Worm (Caenorhabditis elegans): ENCODE measurements around the gene C25G4.17.

Gene C25G4.17

DNA sequence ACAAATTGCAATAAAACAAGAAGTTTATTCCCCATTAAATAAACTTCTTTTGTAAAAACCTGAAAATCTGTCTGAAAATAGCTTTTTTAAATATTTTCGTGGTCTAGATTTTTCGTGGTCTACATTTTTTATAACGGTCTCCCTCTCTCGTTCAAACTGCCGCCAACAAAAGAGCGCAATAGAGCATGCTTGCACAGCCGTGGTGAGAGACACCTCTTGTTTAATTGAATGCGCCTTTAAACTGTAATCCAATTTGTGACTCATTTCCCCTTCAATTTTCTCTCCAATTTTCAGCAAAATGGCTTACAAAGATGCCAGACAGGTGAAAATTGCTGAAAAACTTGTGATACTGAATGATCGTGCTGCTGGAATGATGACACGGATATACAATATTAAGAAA lies 37.7 kb upstream of the C25G4.17 start, which contains the start of gene gex-3 (continued):
- TF ChIP-seq lin-54 (GFP tag; optimal IDR thresholded peaks at IDR 0.05) = peak; percentile 98
- peak; percentile 18 for TF ChIP-seq lsy-27 (tag; optimal IDR thresholded peaks at IDR 0.05; ENCODE audit: borderline replicate concordance, insufficient read depth)
- TF ChIP-seq Y95B8A.8 (GFP tag; IDR thresholded peaks at IDR 0.05) = 0 out of 2 replicates have a peak, but pooled peaks have one; percentile 22
- TF ChIP-seq attf-5 (GFP tag; optimal IDR thresholded peaks at IDR 0.05) = peak; percentile 73
- TF ChIP-seq rcor-1 (GFP tag; IDR thresholded peaks at IDR 0.05) = peak; percentile 74
- TF ChIP-seq ztf-25 (GFP tag; IDR thresholded peaks at IDR 0.05) = 0 out of 2 replicates have a peak, but pooled peaks have one; percentile 11
- peak; percentile 34 for TF ChIP-seq snpc-4 (GFP tag; optimal IDR thresholded peaks at IDR 0.05)
- peak in 3 of 4 experiments; percentile 62 to 73 (median 64) for TF ChIP-seq snpc-4 (tag; optimal IDR thresholded peaks at IDR 0.05)
- TF ChIP-seq madf-3 (GFP tag; IDR thresholded peaks at IDR 0.05) = peak; percentile 67; the same call in 1 of the 2 replicates
- TF ChIP-seq B0019.2 (GFP tag; conservative IDR thresholded peaks at IDR 0.05) = no peak
- no peak for TF ChIP-seq snpc-1.1 (tag; optimal IDR thresholded peaks at IDR 0.05; ENCODE audit: insufficient read depth)
- peak; percentile 88 for TF ChIP-seq F23B12.7 (tag; optimal IDR thresholded peaks at IDR 0.05; ENCODE audit: insufficient read depth)
- no peak for TF ChIP-seq ztf-22 (GFP tag; optimal IDR thresholded peaks at IDR 0.05)
- peak; percentile 91 for TF ChIP-seq F33H1.4 (GFP tag; IDR thresholded peaks at IDR 0.05)
- TF ChIP-seq die-1 (tag; optimal IDR thresholded peaks at IDR 0.05) = no peak
- TF ChIP-seq dpl-1 (GFP tag; optimal IDR thresholded peaks at IDR 0.05) = peak; percentile 94
- TF ChIP-seq ekl-4 (GFP tag; IDR thresholded peaks at IDR 0.05) = peak; percentile 71; the same call in 1 of the 2 replicates
- no peak for TF ChIP-seq unc-130 (GFP tag; optimal IDR thresholded peaks at IDR 0.05)
- TF ChIP-seq mcd-1 (GFP tag; IDR thresholded peaks at IDR 0.05) = peak; percentile 95
- no peak for TF ChIP-seq F57A8.1 (GFP tag; optimal IDR thresholded peaks at IDR 0.05)
- TF ChIP-seq nhr-27 (tag; optimal IDR thresholded peaks at IDR 0.05) = no peak
- no peak for TF ChIP-seq hrde-1 (tag; optimal IDR thresholded peaks at IDR 0.05; ENCODE audit: borderline replicate concordance)
- TF ChIP-seq Y79H2A.3 (GFP tag; conservative IDR thresholded peaks at IDR 0.05) = no peak
- peak; percentile 48 for TF ChIP-seq ZK185.1 (tag; optimal IDR thresholded peaks at IDR 0.05; ENCODE audit: poor library complexity, severe bottlenecking)
- peak; percentile 76 for TF ChIP-seq madf-8 (GFP tag; conservative IDR thresholded peaks at IDR 0.05)
- no peak for TF ChIP-seq atf-7 (tag; optimal IDR thresholded peaks at IDR 0.05)
- peak; percentile 81 for TF ChIP-seq ceh-27 (GFP tag; optimal IDR thresholded peaks at IDR 0.05)
- peak; percentile 56; the same call in 1 of the 2 replicates for TF ChIP-seq hmg-1.2 (GFP tag; IDR thresholded peaks at IDR 0.05)
- peak; percentile 73; the same call in 1 of the 2 replicates for TF ChIP-seq pbrm-1 (GFP tag; IDR thresholded peaks at IDR 0.05)
- no peak for TF ChIP-seq B0035.1 (tag; optimal IDR thresholded peaks at IDR 0.05)

DNA sequence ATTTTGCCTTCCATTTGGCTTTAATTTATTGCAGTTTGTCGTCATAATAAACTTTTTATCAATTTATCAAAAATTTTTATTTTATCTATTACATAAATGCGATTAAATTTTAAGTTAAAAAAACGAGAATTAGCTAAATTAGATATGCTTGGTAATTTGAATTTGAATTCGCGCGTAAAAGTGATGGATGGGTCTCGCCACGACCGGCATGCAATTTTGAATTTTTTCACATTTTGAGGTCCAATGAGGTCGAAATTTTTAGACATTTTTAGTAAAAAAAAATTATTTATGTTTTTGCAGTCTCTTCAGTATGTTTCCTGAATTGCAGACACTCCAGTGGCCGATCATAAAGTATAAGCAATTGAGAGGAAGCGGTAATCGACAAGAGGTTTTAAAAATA lies 33.2 kb upstream of the C25G4.17 start, which contains the start of gene dsb-1:
TSS of gene dsb-1 (plus strand) at position 301 of the 400 bp plus-strand sequence.
- TF ChIP-seq aptf-3 (GFP tag; IDR thresholded peaks at IDR 0.05) (no peak), rpc-1 (optimal IDR thresholded peaks at IDR 0.05) (no peak), rpc-1 (tag; optimal IDR thresholded peaks at IDR 0.05) (no peak), atf-7 (tag; optimal IDR thresholded peaks at IDR 0.05) (no peak), F22D6.2 (tag; optimal IDR thresholded peaks at IDR 0.05) (no peak), Y53F4B.3 (GFP tag; IDR thresholded peaks at IDR 0.05) (no peak), madf-3 (GFP tag; IDR thresholded peaks at IDR 0.05) (no peak), repo-1 (tag; optimal IDR thresholded peaks at IDR 0.05) (no peak), hlh-12 (tag; optimal IDR thresholded peaks at IDR 0.05) (no peak), F33H1.4 (GFP tag; IDR thresholded peaks at IDR 0.05) (peak; percentile 63), dpl-1 (GFP tag; optimal IDR thresholded peaks at IDR 0.05) (peak; percentile 22), lin-54 (GFP tag; optimal IDR thresholded peaks at IDR 0.05) (peak; percentile 26), Y53G8AR.9 (GFP tag; conservative IDR thresholded peaks at IDR 0.05) (no peak), ceh-27 (GFP tag; optimal IDR thresholded peaks at IDR 0.05) (no peak), ceh-58 (GFP tag; IDR thresholded peaks at IDR 0.05) (no peak), lsl-1 (GFP tag; optimal IDR thresholded peaks at IDR 0.05) (peak; percentile 19), madf-6 (GFP tag; IDR thresholded peaks at IDR 0.05) (peak; percentile 47; the same call in 1 of the 2 replicates), sea-2 (GFP tag; IDR thresholded peaks at IDR 0.05) (no peak), nfya-1 (tag; optimal IDR thresholded peaks at IDR 0.05; ENCODE audit: borderline replicate concordance, insufficient read depth) (no peak), ccch-3 (GFP tag; optimal IDR thresholded peaks at IDR 0.05) (no peak), efl-1 (GFP tag; optimal IDR thresholded peaks at IDR 0.05) (peak; percentile 40), hmg-20 (GFP tag; IDR thresholded peaks at IDR 0.05) (no peak), attf-3 (GFP tag; conservative IDR thresholded peaks at IDR 0.05) (no peak), mcd-1 (GFP tag; IDR thresholded peaks at IDR 0.05) (0 out of 2 replicates have a peak, but pooled peaks have one; percentile 8)
